Fruit fly (Drosophila melanogaster): ENCODE data around the gene Grl40a.
A peak's percentile ranks its signal among the peaks of the same experiment; 100 is the strongest.

The Grl40a gene

DNA sequence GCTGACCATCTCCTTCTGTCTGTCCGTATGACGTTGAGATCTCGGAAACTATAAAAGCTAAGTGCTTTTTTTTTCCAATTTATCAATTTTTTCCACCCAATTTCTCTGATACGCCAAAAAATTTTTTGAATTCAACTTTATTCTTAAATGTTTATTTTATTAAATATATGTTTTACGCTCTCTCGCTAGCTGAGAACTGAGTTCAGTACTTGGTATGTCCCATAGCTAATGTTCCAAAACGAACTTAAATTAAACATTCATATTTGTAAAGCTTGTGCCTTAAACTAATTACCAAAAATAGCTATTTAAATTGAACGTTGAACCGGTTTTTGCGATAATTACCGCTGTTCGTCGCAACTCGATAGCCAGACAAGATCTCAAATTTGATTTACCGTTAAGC lies at the start of gene Grl40a:
Gene Grl40a, plus strand, starts transcription at position 301 of the 400 bp plus-strand sequence.
- TF ChIP-seq Hr96 (GFP tag; optimal IDR thresholded peaks at IDR 0.05): no peak
- no peak for TF ChIP-seq pad (GFP tag; optimal IDR thresholded peaks at IDR 0.05)
- TF ChIP-seq Crg-1 (GFP tag; optimal IDR thresholded peaks at IDR 0.05): no peak
- TF ChIP-seq CG33017 (tag; optimal IDR thresholded peaks at IDR 0.05): no peak
- TF ChIP-seq kay (GFP tag; ENCODE audit: borderline replicate concordance): no peak
- no peak for TF ChIP-seq toe (GFP tag; optimal IDR thresholded peaks at IDR 0.05)
- no peak for TF ChIP-seq CG5204 (GFP tag; optimal IDR thresholded peaks at IDR 0.05)
- TF ChIP-seq cic (GFP tag; optimal IDR thresholded peaks at IDR 0.05): no peak
- TF ChIP-seq ovo (GFP tag; optimal IDR thresholded peaks at IDR 0.05): no peak
- no peak for TF ChIP-seq Mnt (GFP tag; optimal IDR thresholded peaks at IDR 0.05)

DNA sequence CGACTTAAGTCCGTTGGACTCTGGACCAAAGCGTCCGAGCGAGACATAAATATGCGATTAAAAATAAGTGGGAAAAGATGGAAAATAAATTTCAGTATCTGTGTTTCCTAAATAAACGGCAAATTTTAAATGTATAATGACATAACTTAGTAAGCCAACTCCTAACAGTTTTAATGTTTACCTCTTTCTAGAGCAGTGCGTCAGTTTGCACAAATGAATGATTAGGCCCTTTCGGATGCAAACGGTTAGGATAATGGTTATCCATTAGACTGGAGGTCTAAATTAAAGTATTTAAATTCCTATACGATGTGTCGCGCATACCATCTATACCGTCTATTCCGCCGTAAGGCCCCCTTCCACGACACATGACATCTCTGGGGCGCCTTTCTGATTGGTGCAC lies 44.8 kb upstream of the Grl40a start, which contains the start of gene CG2528:
Gene CG2528, minus strand, starts transcription at position 101 of the 400 bp plus-strand sequence.
- TF ChIP-seq Clk (GFP tag; optimal IDR thresholded peaks at IDR 0.05) (no peak), cic (GFP tag; optimal IDR thresholded peaks at IDR 0.05) (no peak), ovo (GFP tag; optimal IDR thresholded peaks at IDR 0.05) (no peak), Mnt (GFP tag; optimal IDR thresholded peaks at IDR 0.05) (no peak), CG33017 (tag; optimal IDR thresholded peaks at IDR 0.05) (no peak), bab1 (GFP tag; optimal IDR thresholded peaks at IDR 0.05) (no peak)

DNA sequence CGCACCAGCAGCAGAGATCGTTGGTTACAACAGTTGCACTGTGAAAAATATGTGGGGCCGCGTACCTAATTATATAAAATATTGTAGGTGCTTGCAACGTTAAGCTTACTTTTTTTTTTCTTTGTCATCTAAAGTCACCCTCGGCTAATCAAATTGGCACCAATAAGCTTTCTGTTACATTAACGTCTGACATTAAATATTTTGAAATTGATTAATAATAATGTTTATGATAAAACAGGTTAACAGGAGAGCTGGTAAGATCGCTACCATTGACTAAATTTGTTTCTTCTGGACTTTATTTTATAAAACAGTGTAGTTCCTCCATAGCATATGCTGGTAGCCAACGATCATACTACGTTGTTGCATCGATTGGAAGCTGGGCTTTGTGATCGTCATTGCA lies 44.3 kb upstream of the Grl40a start:
- TF ChIP-seq Clk (GFP tag; optimal IDR thresholded peaks at IDR 0.05): no peak
- no peak for TF ChIP-seq CG33017 (tag; optimal IDR thresholded peaks at IDR 0.05)

DNA sequence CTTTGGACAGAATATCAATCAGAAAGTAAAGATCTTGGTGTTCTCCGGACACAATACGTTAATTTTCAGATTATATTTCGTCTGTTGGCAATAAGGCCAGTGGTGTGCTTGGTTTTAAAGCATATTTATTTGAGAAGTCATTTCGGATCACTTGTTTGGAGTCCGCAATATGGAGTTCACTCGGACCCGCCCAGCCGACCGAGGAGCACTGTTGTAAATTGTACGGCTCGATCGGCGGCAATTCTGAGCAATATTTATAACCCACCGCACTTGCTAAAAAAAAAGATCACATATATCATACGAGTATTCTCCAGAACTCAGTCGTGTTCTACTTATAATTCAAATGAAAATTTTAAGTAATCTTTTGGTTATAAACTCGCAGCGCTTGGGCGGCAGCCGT lies 22.8 kb upstream of the Grl40a start, which contains the start of gene CG31693:
Gene CG31693, plus strand, starts transcription at position 301 of the 400 bp plus-strand sequence.
- no peak for TF ChIP-seq cnc (optimal IDR thresholded peaks at IDR 0.05)

DNA sequence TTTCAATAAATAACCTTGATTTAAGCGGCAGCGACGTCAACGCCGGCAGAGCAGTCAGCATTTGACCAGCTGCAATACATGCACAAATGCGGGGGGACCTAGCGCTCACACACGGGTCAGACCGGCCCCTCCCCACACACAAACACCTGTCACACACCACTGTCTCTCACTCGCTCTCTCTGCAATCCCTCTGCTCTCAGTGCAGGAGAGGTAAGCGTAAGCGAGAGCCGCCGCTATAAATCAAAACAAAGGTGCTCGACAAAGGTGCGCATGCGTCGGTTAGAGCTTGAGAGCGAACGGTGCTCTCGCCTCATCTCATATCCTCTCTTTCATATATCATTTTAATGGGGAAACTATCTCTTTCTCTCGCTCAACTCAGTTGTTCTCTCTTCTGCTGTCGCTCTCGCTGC lies 18.8 kb upstream of the Grl40a start, which contains the start of gene tio:
Gene tio, plus strand, starts transcription at position 348 of the 410 bp plus-strand sequence.
- TF ChIP-seq CG12768 (GFP tag; optimal IDR thresholded peaks at IDR 0.05): no peak
- TF ChIP-seq pad (GFP tag; optimal IDR thresholded peaks at IDR 0.05): peak; percentile 97

DNA sequence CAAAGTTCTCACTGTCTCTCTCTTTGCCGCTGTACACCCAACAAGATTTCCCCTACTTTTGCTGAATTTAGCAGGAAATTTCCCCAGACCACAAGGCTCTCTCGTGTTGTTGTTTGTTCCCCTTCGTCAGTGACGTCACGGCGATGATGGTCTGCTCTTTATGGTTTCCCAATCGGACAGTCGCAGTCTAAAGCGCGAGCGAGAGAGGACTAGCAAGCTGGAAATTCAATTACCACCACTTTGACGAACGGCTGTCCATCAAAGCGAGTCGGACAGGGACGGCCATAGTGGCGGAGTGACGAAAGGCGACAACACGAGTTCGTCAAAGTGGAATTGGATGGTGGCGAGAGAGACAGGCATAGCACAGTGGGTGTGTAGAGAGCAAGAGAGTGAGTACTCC lies 13.3 kb upstream of the Grl40a start:
- TF ChIP-seq pad (GFP tag; optimal IDR thresholded peaks at IDR 0.05) (peak; percentile 100), toe (GFP tag; optimal IDR thresholded peaks at IDR 0.05) (peak; percentile 42), bab1 (GFP tag; optimal IDR thresholded peaks at IDR 0.05) (peak; percentile 2), CG7101 (tag; optimal IDR thresholded peaks at IDR 0.05) (no peak)

DNA sequence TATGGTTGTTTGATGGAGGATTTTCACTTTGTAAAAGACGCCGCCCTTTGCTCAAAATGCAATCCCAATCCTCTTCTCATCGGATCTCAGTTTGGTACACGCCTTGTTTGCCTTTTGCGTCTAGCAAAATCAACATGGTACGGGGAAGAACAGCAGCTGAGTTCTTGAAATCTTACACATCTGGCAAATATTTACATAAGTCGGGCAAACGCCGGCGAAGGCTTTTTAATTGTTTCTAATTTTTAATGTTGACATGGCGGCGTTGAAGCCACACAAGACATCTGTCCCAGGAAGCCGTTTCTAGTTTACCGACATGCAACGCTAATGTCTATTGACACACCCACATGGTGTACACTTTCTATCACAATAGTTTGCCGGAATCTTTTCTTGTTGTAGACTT lies 783 bp upstream of the Grl40a start:
- TF ChIP-seq CG33017 (tag; optimal IDR thresholded peaks at IDR 0.05): no peak
- TF ChIP-seq CG11617 (GFP tag; optimal IDR thresholded peaks at IDR 0.05): no peak
- TF ChIP-seq CG7045 (GFP tag; optimal IDR thresholded peaks at IDR 0.05): no peak
- no peak for TF ChIP-seq kay (GFP tag; ENCODE audit: borderline replicate concordance)
- no peak for TF ChIP-seq cic (GFP tag; optimal IDR thresholded peaks at IDR 0.05)
- TF ChIP-seq Crg-1 (GFP tag; optimal IDR thresholded peaks at IDR 0.05): no peak
- TF ChIP-seq tj (GFP tag; optimal IDR thresholded peaks at IDR 0.05): no peak
- no peak for TF ChIP-seq CG14711 (tag; optimal IDR thresholded peaks at IDR 0.05)
- TF ChIP-seq CG5204 (GFP tag; optimal IDR thresholded peaks at IDR 0.05): no peak
- TF ChIP-seq CG1620 (GFP tag; optimal IDR thresholded peaks at IDR 0.05): no peak
- TF ChIP-seq toe (GFP tag; optimal IDR thresholded peaks at IDR 0.05): no peak
- TF ChIP-seq ovo (GFP tag; optimal IDR thresholded peaks at IDR 0.05): no peak
- TF ChIP-seq Clk (GFP tag; optimal IDR thresholded peaks at IDR 0.05): no peak

DNA sequence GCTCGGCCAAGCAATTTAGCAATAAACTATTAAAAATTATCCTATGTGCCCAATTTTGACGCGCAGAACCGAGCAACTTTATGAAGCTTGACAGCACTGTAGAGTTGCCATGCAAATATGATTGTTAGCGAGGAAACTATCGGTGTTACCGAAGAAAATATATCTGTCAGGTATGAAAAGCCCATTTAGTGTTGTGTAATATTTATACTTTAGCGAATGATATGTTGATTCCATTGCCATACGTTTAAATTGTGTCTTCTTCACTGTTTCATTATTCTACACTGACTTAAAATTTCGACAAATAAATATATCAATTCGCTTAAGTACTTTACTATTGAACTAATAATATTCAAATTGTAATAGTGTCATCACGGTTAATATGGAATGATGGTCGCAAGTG lies 6.1 kb downstream of the Grl40a start, which contains the start of gene CG31601:
Gene CG31601, minus strand, starts transcription at position 101 of the 400 bp plus-strand sequence.
- TF ChIP-seq CG11617 (GFP tag; optimal IDR thresholded peaks at IDR 0.05) (no peak), CG7045 (GFP tag; optimal IDR thresholded peaks at IDR 0.05) (no peak), CG1620 (GFP tag; optimal IDR thresholded peaks at IDR 0.05) (no peak), cic (GFP tag; optimal IDR thresholded peaks at IDR 0.05) (no peak), pad (GFP tag; optimal IDR thresholded peaks at IDR 0.05) (no peak), Crg-1 (GFP tag; optimal IDR thresholded peaks at IDR 0.05) (no peak), CG33017 (tag; optimal IDR thresholded peaks at IDR 0.05) (no peak), Clk (GFP tag; optimal IDR thresholded peaks at IDR 0.05) (no peak), cnc (optimal IDR thresholded peaks at IDR 0.05) (no peak), bab1 (GFP tag; optimal IDR thresholded peaks at IDR 0.05) (no peak), CG5204 (GFP tag; optimal IDR thresholded peaks at IDR 0.05) (no peak), kay (GFP tag; ENCODE audit: borderline replicate concordance) (no peak)

DNA sequence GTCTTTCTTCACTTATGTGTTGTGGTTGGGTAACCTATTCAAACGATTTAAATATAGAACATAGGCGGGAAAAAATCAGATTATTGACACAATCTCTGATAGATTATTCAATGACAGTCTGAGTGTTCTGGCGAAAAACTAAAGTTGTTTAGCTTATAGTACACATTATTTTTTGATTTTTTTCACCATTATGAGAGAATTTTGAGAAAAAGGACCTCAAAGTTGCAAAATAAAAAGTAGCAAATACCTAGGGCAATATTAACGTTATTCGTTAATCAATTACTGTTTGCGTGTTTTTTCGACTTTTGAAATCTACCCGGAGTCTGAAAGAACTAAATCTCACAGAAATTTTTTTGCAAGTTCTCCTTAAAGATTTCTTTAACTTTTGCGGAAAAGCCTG lies 16.5 kb downstream of the Grl40a start, which contains the start of gene CG34173:
Gene CG34173, minus strand, starts transcription at position 101 of the 400 bp plus-strand sequence.
- no peak for TF ChIP-seq CG7045 (GFP tag; optimal IDR thresholded peaks at IDR 0.05)
- no peak for TF ChIP-seq Mnt (GFP tag; optimal IDR thresholded peaks at IDR 0.05)
- TF ChIP-seq cnc (optimal IDR thresholded peaks at IDR 0.05): no peak
- TF ChIP-seq toe (GFP tag; optimal IDR thresholded peaks at IDR 0.05): no peak
- TF ChIP-seq CG14711 (tag; optimal IDR thresholded peaks at IDR 0.05): no peak
- TF ChIP-seq CG33017 (tag; optimal IDR thresholded peaks at IDR 0.05): no peak
- TF ChIP-seq Hr96 (GFP tag; optimal IDR thresholded peaks at IDR 0.05): no peak

All from whole organism, adult.